Worm (Caenorhabditis elegans) whole organism, early embryonic: Measurements from ENCODE around the gene sym-4.
A peak's percentile ranks its signal among the peaks of the same experiment; 100 is the strongest.

Experiments used
- B0310.2 ChIP-seq: sonication (generic microtip); optimal IDR thresholded peaks from 2 replicates; lab custom pipeline; 2016; ENCODE audit warnings: mild to moderate bottlenecking, missing genetic modification characterization, missing compliant biosample characterization
- F13C5.2 ChIP-seq: sonication (generic microtip); optimal IDR thresholded peaks from 2 replicates; lab custom pipeline; 2017; ENCODE audit warnings: mild to moderate bottlenecking, missing genetic modification characterization, inconsistent platforms, missing compliant biosample characterization
- aly-1 ChIP-seq: sonication (generic microtip); optimal IDR thresholded peaks from 2 replicates; lab custom pipeline; 2016; ENCODE audit warnings: missing genetic modification characterization, missing compliant biosample characterization
- ama-1 ChIP-seq: fragments of 150-350 bp; optimal IDR thresholded peaks from 2 replicates; lab custom pipeline; 2014
- ceh-13 ChIP-seq: fragments of 200-800 bp; sonication (Bioruptor generic); optimal IDR thresholded peaks from 2 replicates; lab custom pipeline; 2018; ENCODE audit warnings: mild to moderate bottlenecking, missing genetic modification characterization, missing compliant biosample characterization
- ceh-36 ChIP-seq: sonication (generic microtip); optimal IDR thresholded peaks from 2 replicates; lab custom pipeline; 2016; ENCODE audit warnings: missing genetic modification characterization, inconsistent platforms, missing compliant biosample characterization
- ets-7 ChIP-seq: sonication (generic microtip); optimal IDR thresholded peaks from 2 replicates; lab custom pipeline; 2016; ENCODE audit warnings: missing genotype, missing genetic modification characterization, missing compliant biosample characterization
- flt-1 ChIP-seq: fragments of 200-800 bp; sonication (Bioruptor generic); IDR thresholded peaks from 2 replicates; pipeline ENCODE4 v1.3.6; 2022; ENCODE audit warnings: missing genetic modification characterization, missing compliant biosample characterization
- hmbx-1 ChIP-seq: sonication (generic microtip); optimal IDR thresholded peaks from 2 replicates; lab custom pipeline; 2016; ENCODE audit warnings: mild to moderate bottlenecking, missing genetic modification characterization, missing compliant biosample characterization
- hmg-4 ChIP-seq: fragments of 200-800 bp; sonication (Bioruptor generic); optimal IDR thresholded peaks from 2 replicates; lab custom pipeline; 2018; ENCODE audit warnings: mild to moderate bottlenecking, missing genetic modification characterization, missing compliant biosample characterization
- hnd-1 ChIP-seq: sonication (generic microtip); optimal IDR thresholded peaks from 2 replicates; lab custom pipeline; 2016; ENCODE audit warnings: missing genetic modification characterization, missing compliant biosample characterization
- pes-1 ChIP-seq: fragments of 200-800 bp; sonication (Bioruptor generic); IDR thresholded peaks from 2 replicates; pipeline ENCODE4 v1.3.6; 2022; ENCODE audit warnings: missing genetic modification reagents, missing genetic modification characterization, missing compliant biosample characterization
- scrt-1 ChIP-seq: fragments of 200-800 bp; sonication (Bioruptor generic); IDR thresholded peaks from 2 replicates; pipeline ENCODE4 v1.3.6; 2022; ENCODE audit warnings: missing genetic modification characterization, missing compliant biosample characterization
- sea-1 ChIP-seq: fragments of 200-800 bp; sonication (Bioruptor generic); conservative IDR thresholded peaks from 2 replicates; pipeline ENCODE4 v1.3.6; 2022; ENCODE audit warnings: missing genetic modification characterization, missing compliant biosample characterization
- tbx-11 ChIP-seq: fragments of 200-800 bp; sonication (Bioruptor generic); IDR thresholded peaks from 2 replicates; pipeline ENCODE4 v1.3.6; 2022; ENCODE audit warnings: missing genetic modification characterization, missing compliant biosample characterization
- tbx-37 ChIP-seq: fragments of 200-800 bp; sonication (Bioruptor generic); conservative IDR thresholded peaks from 2 replicates; pipeline ENCODE4 v1.3.6; 2022; ENCODE audit warnings: missing genetic modification reagents, missing genetic modification characterization, missing compliant biosample characterization
- tra-4 ChIP-seq: sonication (generic microtip); optimal IDR thresholded peaks from 2 replicates; lab custom pipeline; 2017; ENCODE audit warnings: missing genetic modification characterization, missing compliant biosample characterization

sym-4 gene

ce11 chrX:14169569-14170031 is at the start of gene sym-4:
sym-4 (minus strand) TSS chrX:14169619.
- TF ChIP-seq F13C5.2 (tag; lab: Kevin White, UChicago) (peak; percentile 76), tbx-11 (no peak)

- TF ChIP-seq scrt-1 (GFP tag; lab: Robert Waterston, UW) = no peak
Observed at ce11 chrX:14214520-14215023, 45.2 kb upstream of the sym-4 start, which contains the start of gene K06G5.1. K06G5.1 (plus strand) TSS chrX:14214973.

ce11 chrX:14213314-14213713 is 43.9 kb upstream of the sym-4 start:
- TF ChIP-seq sea-1 (GFP tag; lab: Robert Waterston, UW) = no peak
- no peak for TF ChIP-seq ceh-36 (tag; lab: Kevin White, UChicago)
- TF ChIP-seq tbx-37 (GFP tag; lab: Robert Waterston, UW) = no peak
- TF ChIP-seq B0310.2 (tag; lab: Kevin White, UChicago) = no peak
- TF ChIP-seq F13C5.2 (tag; lab: Kevin White, UChicago) = no peak
- TF ChIP-seq ama-1 (lab: Kevin White, UChicago) = no peak
- no peak for TF ChIP-seq aly-1 (tag; lab: Kevin White, UChicago)
- no peak for TF ChIP-seq ets-7
- TF ChIP-seq scrt-1 (GFP tag; lab: Robert Waterston, UW) = no peak
- no peak for TF ChIP-seq flt-1 (GFP tag; lab: Robert Waterston, UW)
- TF ChIP-seq hmbx-1 (tag; lab: Kevin White, UChicago) = no peak
- TF ChIP-seq tra-4 = no peak

- no peak for TF ChIP-seq pes-1 (GFP tag; lab: Robert Waterston, UW)
- TF ChIP-seq flt-1 (GFP tag; lab: Robert Waterston, UW) = no peak
- TF ChIP-seq F13C5.2 (tag; lab: Kevin White, UChicago) = no peak
- no peak for TF ChIP-seq ets-7
- no peak for TF ChIP-seq ceh-13
- no peak for TF ChIP-seq ceh-36 (tag; lab: Kevin White, UChicago)
- no peak for TF ChIP-seq hmg-4 (GFP tag; lab: Kevin White, UChicago)
- no peak for TF ChIP-seq ama-1 (lab: Kevin White, UChicago)
- TF ChIP-seq sea-1 (GFP tag; lab: Robert Waterston, UW) = no peak
- no peak for TF ChIP-seq aly-1 (tag; lab: Kevin White, UChicago)
- TF ChIP-seq hnd-1 (tag; lab: Kevin White, UChicago) = no peak
- no peak for TF ChIP-seq hmbx-1 (tag; lab: Kevin White, UChicago)
Observed at ce11 chrX:14207942-14208341, 38.5 kb upstream of the sym-4 start, which contains the start of gene ceh-37. ceh-37 (minus strand) TSS chrX:14208000.

- TF ChIP-seq ets-7 = no peak
- no peak for TF ChIP-seq scrt-1 (GFP tag; lab: Robert Waterston, UW)
- TF ChIP-seq tbx-11 = no peak
- TF ChIP-seq ama-1 (lab: Kevin White, UChicago) = no peak
- no peak for TF ChIP-seq aly-1 (tag; lab: Kevin White, UChicago)
- no peak for TF ChIP-seq hmg-4 (GFP tag; lab: Kevin White, UChicago)
Observed at ce11 chrX:14206321-14206720, 36.9 kb upstream of the sym-4 start.

DNA sequence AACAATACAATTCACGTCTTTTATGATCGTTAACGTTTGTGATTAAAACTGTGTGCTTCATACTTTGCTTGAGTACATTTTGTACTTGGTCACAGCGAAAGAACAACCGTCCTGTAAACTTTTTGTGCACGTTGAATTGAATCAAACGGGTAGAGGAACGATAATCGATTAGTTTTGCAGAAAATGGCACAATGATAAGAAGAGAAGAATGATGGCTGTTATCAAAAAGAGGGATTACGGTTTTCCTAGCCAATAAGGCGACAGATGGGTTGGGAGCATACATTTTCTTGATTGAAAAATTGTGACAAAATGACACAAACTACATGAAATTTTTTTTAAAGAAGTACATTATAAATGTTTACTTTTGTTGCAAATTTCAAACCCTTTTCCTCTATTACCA is 24.8 kb upstream of the sym-4 start:
- no peak for TF ChIP-seq sea-1 (GFP tag; lab: Robert Waterston, UW)
- TF ChIP-seq F13C5.2 (tag; lab: Kevin White, UChicago) = no peak
- no peak for TF ChIP-seq tbx-11
- TF ChIP-seq hnd-1 (tag; lab: Kevin White, UChicago) = no peak
- no peak for TF ChIP-seq ama-1 (lab: Kevin White, UChicago)
- no peak for TF ChIP-seq hmg-4 (GFP tag; lab: Kevin White, UChicago)
- TF ChIP-seq aly-1 (tag; lab: Kevin White, UChicago) = no peak
- TF ChIP-seq hmbx-1 (tag; lab: Kevin White, UChicago) = no peak
- TF ChIP-seq ceh-36 (tag; lab: Kevin White, UChicago) = no peak
- no peak for TF ChIP-seq pes-1 (GFP tag; lab: Robert Waterston, UW)
- no peak for TF ChIP-seq B0310.2 (tag; lab: Kevin White, UChicago)
- TF ChIP-seq ceh-13 = no peak
- no peak for TF ChIP-seq tbx-37 (GFP tag; lab: Robert Waterston, UW)
- no peak for TF ChIP-seq ets-7
- no peak for TF ChIP-seq flt-1 (GFP tag; lab: Robert Waterston, UW)
- no peak for TF ChIP-seq tra-4

ce11 chrX:14186466-14186865 is 17.0 kb upstream of the sym-4 start, which contains the start of gene ceh-36:
ceh-36 (minus strand) TSS chrX:14186566.
- TF ChIP-seq ama-1 (lab: Kevin White, UChicago) = no peak
- TF ChIP-seq pes-1 (GFP tag; lab: Robert Waterston, UW) = no peak
- TF ChIP-seq tbx-37 (GFP tag; lab: Robert Waterston, UW) = no peak
- no peak for TF ChIP-seq scrt-1 (GFP tag; lab: Robert Waterston, UW)
- TF ChIP-seq hmbx-1 (tag; lab: Kevin White, UChicago) = no peak
- TF ChIP-seq hnd-1 (tag; lab: Kevin White, UChicago) = no peak
- TF ChIP-seq flt-1 (GFP tag; lab: Robert Waterston, UW) = no peak
- TF ChIP-seq sea-1 (GFP tag; lab: Robert Waterston, UW) = no peak
- TF ChIP-seq ceh-13 = no peak
- TF ChIP-seq aly-1 (tag; lab: Kevin White, UChicago) = no peak
- no peak for TF ChIP-seq tbx-11
- no peak for TF ChIP-seq ceh-36 (tag; lab: Kevin White, UChicago)
- no peak for TF ChIP-seq hmg-4 (GFP tag; lab: Kevin White, UChicago)
- no peak for TF ChIP-seq tra-4
- TF ChIP-seq F13C5.2 (tag; lab: Kevin White, UChicago) = no peak
- no peak for TF ChIP-seq ets-7
- TF ChIP-seq B0310.2 (tag; lab: Kevin White, UChicago) = no peak

- TF ChIP-seq aly-1 (tag; lab: Kevin White, UChicago) = no peak
- peak; percentile 36 for TF ChIP-seq ceh-36 (tag; lab: Kevin White, UChicago)
- TF ChIP-seq tra-4 = no peak
- no peak for TF ChIP-seq ama-1 (lab: Kevin White, UChicago)
Observed at ce11 chrX:14185631-14186030, 16.2 kb upstream of the sym-4 start.
